Worm (Caenorhabditis elegans) whole organism, L4/young adult: ENCODE results near the gene C07C7.1.

ENCODE experiments used
- dao-5 ChIP-seq: sonication (generic microtip); optimal IDR thresholded peaks from 2 replicates; lab custom pipeline; 2016; ENCODE audit warnings: missing genotype, missing genetic modification characterization, moderate library complexity, missing compliant biosample characterization
- him-1 ChIP-seq: sonication (generic microtip); optimal IDR thresholded peaks from 2 replicates; lab custom pipeline; 2016; ENCODE audit warnings: missing genotype, missing genetic modification reagents, missing genetic modification characterization, missing compliant biosample characterization

ce11 chrIV:9224825-9225224 is 40.2 kb downstream of the C07C7.1 start, which contains the start of gene C46C2.3:
- TF ChIP-seq dao-5 (tag; lab: Kevin White, UChicago) (no peak), him-1 (tag; lab: Kevin White, UChicago) (no peak)
